Worm (Caenorhabditis elegans) whole organism, late embryonic: Measurements from ENCODE around the gene nspb-12.

Experiments
- C08G9.2 ChIP-seq: sonication (generic microtip); optimal IDR thresholded peaks from 2 replicates; lab custom pipeline; 2016; ENCODE audit warnings: mild to moderate bottlenecking, missing genetic modification characterization, moderate library complexity, missing compliant biosample characterization
- T23F11.4 ChIP-seq: fragments of 200-800 bp; sonication (Bioruptor generic); optimal IDR thresholded peaks from 2 replicates; lab custom pipeline; 2018; ENCODE audit warnings: mild to moderate bottlenecking, missing genetic modification characterization, missing compliant biosample characterization
- dmd-4 ChIP-seq: sonication (generic microtip); optimal IDR thresholded peaks from 2 replicates; lab custom pipeline; 2016; ENCODE audit warnings: borderline replicate concordance, missing genetic modification characterization, missing compliant biosample characterization
- dve-1 ChIP-seq: sonication (generic microtip); optimal IDR thresholded peaks from 2 replicates; lab custom pipeline; 2017; ENCODE audit warnings: antibody characterized with exemption, mild to moderate bottlenecking, missing genetic modification characterization, missing compliant biosample characterization
- hlh-15 ChIP-seq: sonication (generic microtip); optimal IDR thresholded peaks from 2 replicates; lab custom pipeline; 2016; ENCODE audit warnings: missing genetic modification characterization, missing compliant biosample characterization
- nhr-232 ChIP-seq: sonication (generic microtip); optimal IDR thresholded peaks from 2 replicates; lab custom pipeline; 2016; ENCODE audit warnings: missing genetic modification characterization, missing compliant biosample characterization
- sox-2 ChIP-seq: fragments of 200-800 bp; sonication (Bioruptor generic); IDR thresholded peaks from 2 replicates; pipeline ENCODE4 v1.3.6; 2022; ENCODE audit warnings: missing genetic modification reagents, missing genetic modification characterization, missing compliant biosample characterization
- ttx-3 ChIP-seq: sonication (generic microtip); optimal IDR thresholded peaks from 2 replicates; lab custom pipeline; 2016; ENCODE audit warnings: missing genetic modification reagents, missing genetic modification characterization, missing compliant biosample characterization

DNA sequence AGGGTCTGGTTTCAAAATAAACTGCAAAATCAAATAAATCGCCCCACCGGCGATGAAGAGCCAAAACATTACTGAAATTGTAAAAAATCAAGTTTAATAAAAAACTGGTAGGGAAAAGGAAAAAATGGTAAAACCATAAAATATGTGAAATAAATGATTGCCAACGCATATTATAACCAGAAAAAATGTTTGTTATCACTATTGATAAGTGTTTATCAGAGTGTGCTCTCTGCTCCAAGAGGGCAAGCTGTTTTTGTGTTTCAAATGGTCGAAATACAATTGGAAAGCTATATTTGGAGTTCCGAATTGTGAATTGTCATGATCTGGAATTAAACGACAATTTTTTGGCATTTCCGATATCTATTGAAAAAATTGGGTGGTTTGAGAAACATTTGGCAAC lies 41.7 kb upstream of the nspb-12 start, which contains the start of gene C05D2.8:
- TF ChIP-seq nhr-232 (tag; lab: Kevin White, UChicago) (no peak), T23F11.4 (GFP tag; lab: Kevin White, UChicago) (no peak), ttx-3 (no peak), dmd-4 (tag; lab: Kevin White, UChicago) (no peak), dve-1 (tag; lab: Kevin White, UChicago) (no peak), sox-2 (GFP tag; lab: Robert Waterston, UW) (no peak), hlh-15 (no peak), C08G9.2 (no peak)
